Fruit fly (Drosophila melanogaster): ENCODE measurements around the gene CG1161.

dm6 chr3R:5308137-5308797 lies 46.6 kb upstream of the CG1161 start:
- TF ChIP-seq CG8478 (optimal IDR thresholded peaks at IDR 0.05) = no peak
- TF ChIP-seq CTCF (optimal IDR thresholded peaks at IDR 0.05) = no peak

All from S2 (cell line).